Worm (Caenorhabditis elegans) whole organism, L4 larva: Measurements from ENCODE around the gene srz-18.

Experiments
- Y75B8A.6 ChIP-seq: fragments of 200-800 bp; sonication (Bioruptor generic); IDR thresholded peaks from 2 replicates; pipeline ENCODE4 v1.3.6; 2022; ENCODE audit warnings: missing genetic modification reagents, missing genetic modification characterization, missing compliant biosample characterization
- pha-4 ChIP-seq, 2 experiments: fragments of 150-350 bp in 1 of 2; fragments of 200-800 bp in 1 of 2; sonication (Bioruptor generic) in 1 of 2; IDR thresholded peaks in 1 of 2; optimal IDR thresholded peaks in 1 of 2; 2 replicates each; pipeline versions ENCODE4 v1.3.6 to Lab custom; 2014 to 2022; ENCODE audit warnings: missing genetic modification characterization in 2 of 2, missing genetic modification reagents in 2 of 2, missing biosample characterization in 1 of 2, missing compliant biosample characterization in 1 of 2

DNA sequence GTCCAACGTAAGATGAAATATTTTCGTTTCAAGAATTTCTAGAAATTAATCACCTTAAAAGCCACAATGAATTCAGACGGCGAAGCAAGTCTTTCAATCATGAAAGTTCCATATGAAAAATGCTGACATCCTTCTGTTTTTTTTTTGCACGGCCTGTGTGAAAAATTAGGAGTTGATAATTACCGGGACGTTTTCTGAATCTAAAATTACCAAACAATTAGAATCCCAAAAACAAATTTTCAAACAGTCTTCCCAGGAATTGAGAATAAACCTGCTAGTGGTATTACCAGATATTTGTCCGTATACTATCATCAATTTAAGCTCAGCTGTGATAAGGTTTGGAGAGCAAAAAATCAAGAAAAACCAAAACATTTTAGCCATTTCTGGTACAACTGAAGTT is 11.8 kb downstream of the srz-18 start, which contains the start of gene Y44A6B.3:
- TF ChIP-seq Y75B8A.6 (GFP tag; lab: Robert Waterston, UW) (no peak), pha-4 (GFP tag; IDR thresholded peaks at IDR 0.05; lab: Robert Waterston, UW) (no peak), pha-4 (tag; optimal IDR thresholded peaks at IDR 0.05; lab: Kevin White, UChicago) (no peak)
